Worm (Caenorhabditis elegans) whole organism, mixed stage, embryonic: ENCODE data around the gene nlp-66.

ENCODE experiments used
- ceh-83 ChIP-seq: fragments of 200-800 bp; sonication (Bioruptor generic); optimal IDR thresholded peaks from 2 replicates; lab custom pipeline; 2018; ENCODE audit warnings: mild to moderate bottlenecking, missing genetic modification characterization, missing compliant biosample characterization
- elt-1 ChIP-seq: sonication (generic microtip); optimal IDR thresholded peaks from 2 replicates; lab custom pipeline; 2017; ENCODE audit warnings: missing genetic modification characterization, mild to moderate bottlenecking, missing compliant biosample characterization, antibody characterized with exemption, moderate library complexity, borderline replicate concordance; ENCODE audit not compliant: insufficient read depth
- lsy-2 ChIP-seq: fragments of 150-350 bp; optimal IDR thresholded peaks from 2 replicates; lab custom pipeline; 2014; ENCODE audit warnings: missing biosample characterization, missing genetic modification characterization
- nhr-237 ChIP-seq: fragments of 150-350 bp; optimal IDR thresholded peaks from 2 replicates; lab custom pipeline; 2014; ENCODE audit warnings: missing biosample characterization, missing genetic modification characterization
- tbx-8 ChIP-seq: fragments of 200-800 bp; sonication (Bioruptor generic); optimal IDR thresholded peaks from 2 replicates; lab custom pipeline; 2018; ENCODE audit warnings: mild to moderate bottlenecking, missing genetic modification characterization, moderate library complexity, missing compliant biosample characterization
- unc-120 ChIP-seq: sonication (generic microtip); optimal IDR thresholded peaks from 2 replicates; lab custom pipeline; 2017; ENCODE audit warnings: missing genetic modification characterization, missing compliant biosample characterization; ENCODE audit not compliant: poor library complexity, severe bottlenecking

- TF ChIP-seq nhr-237 (no peak), tbx-8 (GFP tag; lab: Kevin White, UChicago) (no peak), unc-120 (no peak), elt-1 (tag; lab: Kevin White, UChicago) (no peak), lsy-2 (no peak), ceh-83 (GFP tag; lab: Kevin White, UChicago) (no peak)
These were observed 43.3 kb downstream of the nlp-66 start, which contains the start of gene W04G3.5 for ce11 chrX:11073358-11073757.
